Worm (Caenorhabditis elegans): ENCODE results near the gene sir-2.1.

sir-2.1 gene

ce11 chrIV:10344621-10345020 lies 21.4 kb downstream of the sir-2.1 start (continued):
- TF ChIP-seq nhr-85 (tag) (no peak), tlp-1 (tag; optimal IDR thresholded peaks at IDR 0.05) (no peak)

- TF ChIP-seq vab-15 (tag; optimal IDR thresholded peaks at IDR 0.05), result no peak
- TF ChIP-seq sup-37 (GFP tag; optimal IDR thresholded peaks at IDR 0.05), result peak; percentile 2
- peak; percentile 39 for TF ChIP-seq nhr-77 (tag; optimal IDR thresholded peaks at IDR 0.05)
- TF ChIP-seq mep-1 (tag; optimal IDR thresholded peaks at IDR 0.05), result no peak
- TF ChIP-seq irx-1 (tag; optimal IDR thresholded peaks at IDR 0.05), result no peak
- TF ChIP-seq elt-3 (tag; optimal IDR thresholded peaks at IDR 0.05), result peak in 3 of 6 experiments; percentile 39 to 90 (median 60)
- TF ChIP-seq ceh-82 (tag; optimal IDR thresholded peaks at IDR 0.05), result peak in 1 of 3 experiments; percentile 40
- TF ChIP-seq isw-1 (GFP tag; IDR thresholded peaks at IDR 0.05), result no peak
- TF ChIP-seq sptf-1 (tag; optimal IDR thresholded peaks at IDR 0.05), result no peak
- peak; percentile 46 for TF ChIP-seq C16A3.4 (tag; optimal IDR thresholded peaks at IDR 0.05)
- no peak for TF ChIP-seq nhr-237 (tag; optimal IDR thresholded peaks at IDR 0.05)
- TF ChIP-seq nhr-19 (GFP tag; conservative IDR thresholded peaks at IDR 0.05), result peak; percentile 47
- peak; percentile 31 for TF ChIP-seq grh-1 (GFP tag; IDR thresholded peaks at IDR 0.05)
- no peak for TF ChIP-seq F16B12.6 (tag; optimal IDR thresholded peaks at IDR 0.05)
- no peak for TF ChIP-seq ceh-88 (GFP tag; IDR thresholded peaks at IDR 0.05)
- peak; percentile 41 for TF ChIP-seq nhr-11 (tag; optimal IDR thresholded peaks at IDR 0.05)
- TF ChIP-seq nhr-84 (tag; optimal IDR thresholded peaks at IDR 0.05), result no peak
- TF ChIP-seq nhr-90 (tag; optimal IDR thresholded peaks at IDR 0.05; ENCODE audit: poor library complexity), result peak; percentile 58
- TF ChIP-seq dpl-1 (GFP tag; optimal IDR thresholded peaks at IDR 0.05), result peak in 1 of 3 experiments; percentile 5
- no peak for TF ChIP-seq ceh-8 (GFP tag; optimal IDR thresholded peaks at IDR 0.05)
- TF ChIP-seq lir-3 (tag; optimal IDR thresholded peaks at IDR 0.05; ENCODE audit: poor library complexity), result no peak
- no peak for TF ChIP-seq nhr-12 (tag; optimal IDR thresholded peaks at IDR 0.05)
- TF ChIP-seq egl-27 (tag; optimal IDR thresholded peaks at IDR 0.05), result peak in 1 of 2 experiments; percentile 45
- peak; percentile 85 for TF ChIP-seq nhr-71 (tag; optimal IDR thresholded peaks at IDR 0.05)
- TF ChIP-seq ztf-4 (tag; optimal IDR thresholded peaks at IDR 0.05), result no peak
- TF ChIP-seq unc-98 (GFP tag; IDR thresholded peaks at IDR 0.05), result no peak
- TF ChIP-seq tbx-2 (tag; optimal IDR thresholded peaks at IDR 0.05), result peak; percentile 9
- TF ChIP-seq sox-4 (tag; optimal IDR thresholded peaks at IDR 0.05), result peak; percentile 32
- no peak for TF ChIP-seq ets-5 (GFP tag; IDR thresholded peaks at IDR 0.05)
- no peak for TF ChIP-seq unc-30 (tag; optimal IDR thresholded peaks at IDR 0.05)
- TF ChIP-seq blmp-1 (tag; optimal IDR thresholded peaks at IDR 0.05), result peak; percentile 98
- TF ChIP-seq nhr-76 (tag; optimal IDR thresholded peaks at IDR 0.05), result no peak
- TF ChIP-seq ces-1 (GFP tag; optimal IDR thresholded peaks at IDR 0.05), result no peak
- no peak for TF ChIP-seq ztf-11 (tag; optimal IDR thresholded peaks at IDR 0.05)
- TF ChIP-seq ceh-63 (GFP tag; optimal IDR thresholded peaks at IDR 0.05), result no peak
- TF ChIP-seq lin-13 (GFP tag; optimal IDR thresholded peaks at IDR 0.05), result peak; percentile 8
- no peak for TF ChIP-seq unc-62 (GFP tag; optimal IDR thresholded peaks at IDR 0.05)
- TF ChIP-seq hlh-17 (GFP tag; optimal IDR thresholded peaks at IDR 0.05; ENCODE audit: borderline replicate concordance), result no peak
- TF ChIP-seq mdl-1 (tag; optimal IDR thresholded peaks at IDR 0.05), result peak in 1 of 2 experiments; percentile 45
- no peak for TF ChIP-seq zip-4 (GFP tag; optimal IDR thresholded peaks at IDR 0.05)
- TF ChIP-seq ama-1 (optimal IDR thresholded peaks at IDR 0.05), result no peak
- TF ChIP-seq fkh-10 (GFP tag; optimal IDR thresholded peaks at IDR 0.05), result no peak
- no peak for TF ChIP-seq nhr-28 (tag; optimal IDR thresholded peaks at IDR 0.05)
- TF ChIP-seq snu-23 (GFP tag; optimal IDR thresholded peaks at IDR 0.05), result peak; percentile 47
- peak; percentile 91 for TF ChIP-seq elt-2 (tag; optimal IDR thresholded peaks at IDR 0.05)
- TF ChIP-seq mef-2 (tag; optimal IDR thresholded peaks at IDR 0.05), result no peak
- peak; percentile 64 for TF ChIP-seq dsc-1 (tag; optimal IDR thresholded peaks at IDR 0.05)
- no peak for TF ChIP-seq ceh-90 (tag; optimal IDR thresholded peaks at IDR 0.05)
- TF ChIP-seq pax-3 (tag; optimal IDR thresholded peaks at IDR 0.05), result peak; percentile 78
- no peak for TF ChIP-seq tlp-1 (tag; optimal IDR thresholded peaks at IDR 0.05)
- peak; percentile 67 for TF ChIP-seq lin-39 (tag; optimal IDR thresholded peaks at IDR 0.05)
Observed at ce11 chrIV:10342361-10342706, 23.7 kb downstream of the sir-2.1 start.
